Fruit fly (Drosophila melanogaster): ENCODE measurements around the gene dco.

dco gene

dm6 chr3R:31060708-31061625 is at the start of gene dco (continued):
- TF ChIP-seq run (tag; optimal IDR thresholded peaks at IDR 0.05), result peak; percentile 19
- peak; percentile 63 for TF ChIP-seq CG11504 (tag; optimal IDR thresholded peaks at IDR 0.05)
- TF ChIP-seq sna (GFP tag; IDR thresholded peaks at IDR 0.05; ENCODE audit: partially characterized antibody), result no peak
- peak; percentile 83 for TF ChIP-seq CG11560 (tag; IDR thresholded peaks at IDR 0.05)
- TF ChIP-seq CG30020 (tag; optimal IDR thresholded peaks at IDR 0.05), result peak; percentile 18
- no peak for TF ChIP-seq en (GFP tag; optimal IDR thresholded peaks at IDR 0.05)
- TF ChIP-seq Meics (GFP tag; optimal IDR thresholded peaks at IDR 0.05), result peak; percentile 81
- peak; percentile 23 for TF ChIP-seq CG6765 (GFP tag; optimal IDR thresholded peaks at IDR 0.05)
- TF ChIP-seq CG18262 (tag; optimal IDR thresholded peaks at IDR 0.05), result peak; percentile 58
- peak; percentile 79 for TF ChIP-seq Rx (GFP tag; IDR thresholded peaks at IDR 0.05)
- peak; percentile 57 for TF ChIP-seq CG3065 (GFP tag; optimal IDR thresholded peaks at IDR 0.05)
- no peak for TF ChIP-seq ac (GFP tag; optimal IDR thresholded peaks at IDR 0.05)
- TF ChIP-seq CG4424 (GFP tag; optimal IDR thresholded peaks at IDR 0.05), result peak; percentile 82
- peak; percentile 68 for TF ChIP-seq CG4328 (GFP tag; optimal IDR thresholded peaks at IDR 0.05)
- TF ChIP-seq CG17802 (tag; optimal IDR thresholded peaks at IDR 0.05), result peak; percentile 64
- peak; percentile 13 for TF ChIP-seq pb (GFP tag; optimal IDR thresholded peaks at IDR 0.05)
- TF ChIP-seq CG4707 (GFP tag; optimal IDR thresholded peaks at IDR 0.05), result no peak
- no peak for TF ChIP-seq org-1 (GFP tag; optimal IDR thresholded peaks at IDR 0.05)
- TF ChIP-seq zfh1 (GFP tag; IDR thresholded peaks at IDR 0.05), result peak; percentile 89
- TF ChIP-seq insv (GFP tag; optimal IDR thresholded peaks at IDR 0.05), result peak in 1 of 2 experiments; percentile 53
- peak in 1 of 2 experiments; percentile 19 for TF ChIP-seq Trl (optimal IDR thresholded peaks at IDR 0.05)
- TF ChIP-seq Trl (GFP tag; optimal IDR thresholded peaks at IDR 0.05), result peak; percentile 61
- peak; percentile 61 for TF ChIP-seq CG15514 (GFP tag; optimal IDR thresholded peaks at IDR 0.05)
- peak; percentile 75 for TF ChIP-seq CG9609 (GFP tag; optimal IDR thresholded peaks at IDR 0.05)
- peak; percentile 61; the same call in 1 of the 3 replicates for TF ChIP-seq CG7357 (GFP tag; IDR thresholded peaks at IDR 0.05)
- peak; percentile 43 for TF ChIP-seq Dref (GFP tag; IDR thresholded peaks at IDR 0.05)
- TF ChIP-seq jumu (GFP tag; optimal IDR thresholded peaks at IDR 0.05), result peak; percentile 81
- TF ChIP-seq lbe (GFP tag; optimal IDR thresholded peaks at IDR 0.05), result peak; percentile 8
- peak; percentile 77; the same call in 2 of the 3 replicates for TF ChIP-seq H15 (GFP tag; IDR thresholded peaks at IDR 0.05)
- TF ChIP-seq klu (GFP tag; IDR thresholded peaks at IDR 0.05), result peak; percentile 51; the same call in 1 of the 2 replicates
- no peak for TF ChIP-seq CG15601 (tag; optimal IDR thresholded peaks at IDR 0.05)
- TF ChIP-seq gsb-n (tag; optimal IDR thresholded peaks at IDR 0.05), result no peak
- TF ChIP-seq CG6272 (GFP tag; IDR thresholded peaks at IDR 0.05), result peak; percentile 53
- TF ChIP-seq CG1792 (GFP tag; optimal IDR thresholded peaks at IDR 0.05), result peak; percentile 30
- peak; percentile 53 for TF ChIP-seq Dek (tag; optimal IDR thresholded peaks at IDR 0.05)
- 0 out of 2 replicates have a peak, but pooled peaks have one; percentile 4 for TF ChIP-seq crol (GFP tag; IDR thresholded peaks at IDR 0.05)
- no peak for TF ChIP-seq prd (optimal IDR thresholded peaks at IDR 0.05)
- TF ChIP-seq prd (GFP tag; IDR thresholded peaks at IDR 0.05), result peak; percentile 89
- TF ChIP-seq Gug (GFP tag; IDR thresholded peaks at IDR 0.05), result peak; percentile 93
- peak; percentile 69; the same call in 2 of the 3 replicates for TF ChIP-seq Optix (GFP tag; IDR thresholded peaks at IDR 0.05)
- peak; percentile 14 for TF ChIP-seq fu2 (GFP tag; optimal IDR thresholded peaks at IDR 0.05)
- no peak for TF ChIP-seq CG7745 (tag; optimal IDR thresholded peaks at IDR 0.05)
- TF ChIP-seq shn (GFP tag; optimal IDR thresholded peaks at IDR 0.05), result peak; percentile 69
- peak; percentile 35 for TF ChIP-seq CG4617 (GFP tag; optimal IDR thresholded peaks at IDR 0.05; ENCODE audit: borderline replicate concordance)
- no peak for TF ChIP-seq CG6683 (GFP tag; optimal IDR thresholded peaks at IDR 0.05)
- TF ChIP-seq CG18764 (GFP tag; optimal IDR thresholded peaks at IDR 0.05), result peak; percentile 72
- peak; percentile 40 for TF ChIP-seq CG17385 (GFP tag; optimal IDR thresholded peaks at IDR 0.05)
- peak; percentile 8 for TF ChIP-seq Asciz (GFP tag; optimal IDR thresholded peaks at IDR 0.05)
- TF ChIP-seq CG3847 (GFP tag; IDR thresholded peaks at IDR 0.05), result peak; percentile 87
